Fruit fly (Drosophila melanogaster) whole organism, pupa: ENCODE results near the gene Rbp.

ENCODE experiments used
- CG10348 ChIP-seq: fragments of 200-800 bp; sonication (Bioruptor generic); IDR thresholded peaks from 2 replicates; pipeline ENCODE4 v1.3.6; 2022; ENCODE audit warnings: missing biosample characterization, missing genetic modification characterization
- CG12605 ChIP-seq: fragments of 200-800 bp; sonication (Bioruptor generic); IDR thresholded peaks from 2 replicates; pipeline ENCODE4 v1.3.6; 2022; ENCODE audit warnings: missing biosample characterization, missing genetic modification characterization
- CG13204 ChIP-seq: fragments of 200-800 bp; sonication (Bioruptor generic); optimal IDR thresholded peaks from 2 replicates; lab custom pipeline; 2018; ENCODE audit warnings: missing biosample characterization, mild to moderate bottlenecking, missing genetic modification characterization, moderate library complexity
- CG14655 ChIP-seq: fragments of 200-800 bp; sonication (Bioruptor generic); optimal IDR thresholded peaks from 3 replicates; lab custom pipeline; 2017; ENCODE audit warnings: mild to moderate bottlenecking, missing biosample characterization, missing genetic modification reagents, missing genetic modification characterization
- CG15710 ChIP-seq: fragments of 200-800 bp; sonication (Bioruptor generic); optimal IDR thresholded peaks from 2 replicates; lab custom pipeline; 2018; ENCODE audit warnings: missing biosample characterization, mild to moderate bottlenecking, missing genetic modification characterization, moderate library complexity
- CG17806 ChIP-seq: fragments of 200-800 bp; sonication (Bioruptor generic); optimal IDR thresholded peaks from 2 replicates; lab custom pipeline; 2018; ENCODE audit warnings: missing biosample characterization, mild to moderate bottlenecking, missing genetic modification characterization, moderate library complexity
- CG32121 ChIP-seq: fragments of 200-800 bp; sonication (Bioruptor generic); IDR thresholded peaks from 2 replicates; pipeline ENCODE4 v1.3.6; 2022; ENCODE audit warnings: missing biosample characterization, missing genetic modification characterization
- CG34367 ChIP-seq: fragments of 200-800 bp; sonication (Bioruptor generic); optimal IDR thresholded peaks from 2 replicates; lab custom pipeline; 2018; ENCODE audit warnings: missing biosample characterization, mild to moderate bottlenecking, missing genetic modification characterization
- CG4496 ChIP-seq: fragments of 200-800 bp; sonication (Bioruptor generic); IDR thresholded peaks from 3 replicates; pipeline ENCODE4 v1.3.6; 2022; ENCODE audit warnings: missing biosample characterization, missing genetic modification characterization
- CG8159 ChIP-seq: fragments of 200-800 bp; sonication (Bioruptor generic); optimal IDR thresholded peaks from 3 replicates; lab custom pipeline; 2018; ENCODE audit warnings: missing biosample characterization, mild to moderate bottlenecking, missing genetic modification characterization, moderate library complexity
- CG8301 ChIP-seq: fragments of 200-800 bp; sonication (Bioruptor generic); optimal IDR thresholded peaks from 2 replicates; lab custom pipeline; 2018; ENCODE audit warnings: missing biosample characterization, mild to moderate bottlenecking, missing genetic modification characterization
- CG9948 ChIP-seq: fragments of 200-800 bp; sonication (Bioruptor generic); optimal IDR thresholded peaks from 2 replicates; lab custom pipeline; 2018; ENCODE audit warnings: missing biosample characterization, mild to moderate bottlenecking, missing genetic modification characterization, moderate library complexity
- D1 ChIP-seq: fragments of 200-800 bp; sonication (Bioruptor generic); optimal IDR thresholded peaks from 2 replicates; lab custom pipeline; 2018; ENCODE audit warnings: missing biosample characterization, mild to moderate bottlenecking, missing genetic modification characterization, moderate library complexity
- EcR ChIP-seq: fragments of 200-800 bp; sonication (Bioruptor generic); optimal IDR thresholded peaks from 3 replicates; lab custom pipeline; 2019; ENCODE audit warnings: missing biosample characterization, missing genetic modification characterization, mild to moderate bottlenecking, moderate library complexity, missing genetic modification reagents
- Ets98B ChIP-seq: fragments of 200-800 bp; sonication (Bioruptor generic); IDR thresholded peaks from 2 replicates; pipeline ENCODE4 v1.3.6; 2022; ENCODE audit warnings: missing biosample characterization, missing genetic modification characterization
- Pif1A ChIP-seq: fragments of 200-800 bp; sonication (Bioruptor generic); optimal IDR thresholded peaks from 3 replicates; lab custom pipeline; 2016; ENCODE audit warnings: missing biosample characterization, missing genetic modification characterization
- Pif1B ChIP-seq: fragments of 200-800 bp; sonication (Bioruptor generic); optimal IDR thresholded peaks from 3 replicates; lab custom pipeline; 2016; ENCODE audit warnings: missing biosample characterization, missing genetic modification characterization
- Snoo ChIP-seq: fragments of 200-800 bp; sonication (Bioruptor generic); optimal IDR thresholded peaks from 3 replicates; lab custom pipeline; 2017; ENCODE audit warnings: missing biosample characterization, mild to moderate bottlenecking, missing genetic modification characterization, inconsistent platforms
- fd96Ca ChIP-seq: fragments of 200-800 bp; sonication (Bioruptor generic); IDR thresholded peaks from 3 replicates; pipeline ENCODE4 v1.3.6; 2022; ENCODE audit warnings: missing biosample characterization, missing genetic modification characterization
- gl ChIP-seq: fragments of 200-800 bp; sonication (Bioruptor generic); optimal IDR thresholded peaks from 2 replicates; lab custom pipeline; 2018; ENCODE audit warnings: missing biosample characterization, mild to moderate bottlenecking, missing genetic modification characterization
- rn ChIP-seq: fragments of 200-800 bp; sonication (Bioruptor generic); IDR thresholded peaks from 2 replicates; pipeline ENCODE4 v1.3.6; 2022; ENCODE audit warnings: missing biosample characterization, missing genetic modification characterization

Rbp gene

dm6 chr3R:15350993-15351426 is 23.4 kb upstream of the Rbp start, which contains the start of the genes Trs33 and Tmtc4:
Gene Trs33 (minus strand): TSS chr3R:15350995.
Gene Tmtc4 (plus strand): TSS chr3R:15351225.
- TF ChIP-seq CG32121 (GFP tag; lab: Robert Waterston, UW) (0 out of 2 replicates have a peak, but pooled peaks have one; percentile 13), CG17806 (tag; lab: Kevin White, UChicago) (peak; percentile 15), EcR (GFP tag; lab: Kevin White, UChicago) (peak; percentile 9), CG15710 (peak; percentile 39), Snoo (tag; lab: Kevin White, UChicago) (peak; percentile 28), CG8159 (no peak), CG9948 (peak; percentile 6), CG12605 (GFP tag; lab: Robert Waterston, UW) (no peak), CG13204 (GFP tag; lab: Kevin White, UChicago) (no peak), Ets98B (GFP tag; lab: Robert Waterston, UW) (no peak)
- TF ChIP-seq, all 21 proteins: peak for 6

- TF ChIP-seq CG15710 (no peak), CG17806 (tag; lab: Kevin White, UChicago) (no peak), rn (GFP tag; lab: Robert Waterston, UW) (no peak), CG32121 (GFP tag; lab: Robert Waterston, UW) (no peak), D1 (tag; lab: Kevin White, UChicago) (no peak), gl (no peak), CG4496 (GFP tag; lab: Robert Waterston, UW) (no peak), CG9948 (no peak), Ets98B (GFP tag; lab: Robert Waterston, UW) (no peak), Snoo (tag; lab: Kevin White, UChicago) (no peak), fd96Ca (no peak), CG8159 (no peak), CG12605 (GFP tag; lab: Robert Waterston, UW) (no peak)
Measured at dm6 chr3R:15354019-15354418, 20.4 kb upstream of the Rbp start.

- TF ChIP-seq CG14655 (GFP tag; lab: Kevin White, UChicago) (no peak), Pif1A (no peak), CG10348 (GFP tag; lab: Robert Waterston, UW) (no peak), CG15710 (no peak), fd96Ca (no peak), CG8159 (no peak), D1 (tag; lab: Kevin White, UChicago) (no peak), gl (no peak), CG4496 (GFP tag; lab: Robert Waterston, UW) (no peak), CG32121 (GFP tag; lab: Robert Waterston, UW) (no peak), rn (GFP tag; lab: Robert Waterston, UW) (no peak), Snoo (tag; lab: Kevin White, UChicago) (no peak), Pif1B (GFP tag; lab: Kevin White, UChicago) (no peak), CG34367 (tag; lab: Kevin White, UChicago) (no peak), CG9948 (no peak), CG13204 (GFP tag; lab: Kevin White, UChicago) (no peak), CG8301 (tag; lab: Kevin White, UChicago) (no peak), EcR (GFP tag; lab: Kevin White, UChicago) (no peak)
Measured at dm6 chr3R:15356152-15356551, 18.3 kb upstream of the Rbp start.

dm6 chr3R:15356645-15357431 is 17.6 kb upstream of the Rbp start, which contains the start of the genes Atg4b and Hibch:
Gene Atg4b (minus strand): TSS chr3R:15356924.
Gene Hibch (plus strand): TSS chr3R:15357229.
- TF ChIP-seq CG9948 = peak; percentile 77
- TF ChIP-seq gl = peak; percentile 55
- peak; percentile 75 for TF ChIP-seq Ets98B (GFP tag; lab: Robert Waterston, UW)
- peak; percentile 83 for TF ChIP-seq CG17806 (tag; lab: Kevin White, UChicago)
- TF ChIP-seq EcR (GFP tag; lab: Kevin White, UChicago) = peak; percentile 17
- peak; percentile 84 for TF ChIP-seq CG15710
- TF ChIP-seq CG13204 (GFP tag; lab: Kevin White, UChicago) = no peak
- TF ChIP-seq Pif1B (GFP tag; lab: Kevin White, UChicago) = no peak
- peak; percentile 75; the same call in 2 of the 3 replicates for TF ChIP-seq fd96Ca
- peak; percentile 63 for TF ChIP-seq Snoo (tag; lab: Kevin White, UChicago)
- peak; percentile 81 for TF ChIP-seq CG4496 (GFP tag; lab: Robert Waterston, UW)
- TF ChIP-seq CG12605 (GFP tag; lab: Robert Waterston, UW) = 0 out of 2 replicates have a peak, but pooled peaks have one; percentile 26
- TF ChIP-seq CG32121 (GFP tag; lab: Robert Waterston, UW) = peak; percentile 72
- peak; percentile 89 for TF ChIP-seq CG8159
- TF ChIP-seq CG34367 (tag; lab: Kevin White, UChicago) = peak; percentile 68
- no peak for TF ChIP-seq D1 (tag; lab: Kevin White, UChicago)
- TF ChIP-seq CG14655 (GFP tag; lab: Kevin White, UChicago) = no peak
- TF ChIP-seq rn (GFP tag; lab: Robert Waterston, UW) = peak; percentile 46; the same call in 1 of the 2 replicates
- TF ChIP-seq CG10348 (GFP tag; lab: Robert Waterston, UW) = 0 out of 2 replicates have a peak, but pooled peaks have one; percentile 20
- TF ChIP-seq, all 21 proteins: peak for 15

dm6 chr3R:15361490-15361889 is 12.9 kb upstream of the Rbp start, which contains the start of the genes Cog2 and Trax:
Gene Cog2 (minus strand): TSS chr3R:15361657.
Gene Trax (plus strand): TSS chr3R:15361692.
- TF ChIP-seq CG32121 (GFP tag; lab: Robert Waterston, UW) (peak; percentile 19; the same call in 1 of the 2 replicates), CG14655 (GFP tag; lab: Kevin White, UChicago) (no peak), rn (GFP tag; lab: Robert Waterston, UW) (no peak)
- TF ChIP-seq, all 21 proteins: peak for 1
